Worm (Caenorhabditis elegans) whole organism, young adult: ENCODE measurements around the gene K06A9.3.

Experiments
- C17E4.6 ChIP-seq: fragments of 200-800 bp; sonication (Bioruptor generic); IDR thresholded peaks from 2 replicates; pipeline ENCODE4 v1.3.6; 2022; ENCODE audit warnings: missing genetic modification reagents, missing genetic modification characterization, missing compliant biosample characterization
- F10E7.11 ChIP-seq: sonication (generic microtip); optimal IDR thresholded peaks from 2 replicates; lab custom pipeline; 2017; ENCODE audit warnings: mild to moderate bottlenecking, missing genetic modification characterization, moderate library complexity, missing compliant biosample characterization
- F23B12.7 ChIP-seq: sonication (generic microtip); optimal IDR thresholded peaks from 2 replicates; lab custom pipeline; 2017; ENCODE audit warnings: missing genetic modification characterization, mild to moderate bottlenecking, missing compliant biosample characterization, antibody characterized with exemption, moderate library complexity; ENCODE audit not compliant: insufficient read depth
- F33H1.4 ChIP-seq: fragments of 200-800 bp; sonication (Bioruptor generic); IDR thresholded peaks from 2 replicates; pipeline ENCODE4 v1.3.6; 2022; ENCODE audit warnings: missing genetic modification reagents, missing genetic modification characterization, missing compliant biosample characterization
- K11D2.4 ChIP-seq: fragments of 200-800 bp; sonication (Bioruptor generic); IDR thresholded peaks from 2 replicates; pipeline ENCODE4 v1.3.6; 2022; ENCODE audit warnings: missing genetic modification reagents, missing genetic modification characterization, missing compliant biosample characterization
- T26A5.8 ChIP-seq: sonication (generic microtip); optimal IDR thresholded peaks from 2 replicates; lab custom pipeline; 2016; ENCODE audit warnings: missing genetic modification characterization, missing compliant biosample characterization
- Y95B8A.8 ChIP-seq: fragments of 200-800 bp; sonication (Bioruptor generic); IDR thresholded peaks from 2 replicates; pipeline ENCODE4 v1.3.6; 2022; ENCODE audit warnings: missing genetic modification reagents, missing genetic modification characterization, missing compliant biosample characterization
- athp-1 ChIP-seq: sonication (generic microtip); optimal IDR thresholded peaks from 2 replicates; lab custom pipeline; 2017; ENCODE audit warnings: mild to moderate bottlenecking, missing genetic modification characterization, missing compliant biosample characterization
- attf-5 ChIP-seq: fragments of 200-800 bp; sonication (Bioruptor generic); optimal IDR thresholded peaks from 2 replicates; lab custom pipeline; 2018; ENCODE audit warnings: mild to moderate bottlenecking, missing genetic modification characterization, missing compliant biosample characterization
- attf-6 ChIP-seq: fragments of 200-800 bp; sonication (Bioruptor generic); IDR thresholded peaks from 2 replicates; pipeline ENCODE4 v1.3.6; 2022; ENCODE audit warnings: missing genetic modification reagents, missing genetic modification characterization, missing compliant biosample characterization
- bed-2 ChIP-seq: fragments of 200-800 bp; sonication (Bioruptor generic); IDR thresholded peaks from 2 replicates; pipeline ENCODE4 v1.3.6; 2022; ENCODE audit warnings: missing genetic modification reagents, missing genetic modification characterization, missing compliant biosample characterization
- ccch-3 ChIP-seq: fragments of 200-800 bp; sonication (Bioruptor generic); optimal IDR thresholded peaks from 2 replicates; lab custom pipeline; 2018; ENCODE audit warnings: mild to moderate bottlenecking, missing genetic modification characterization, missing compliant biosample characterization
- ceh-100 ChIP-seq: fragments of 200-800 bp; sonication (Bioruptor generic); IDR thresholded peaks from 2 replicates; pipeline ENCODE4 v1.3.6; 2022; ENCODE audit warnings: missing genetic modification reagents, missing genetic modification characterization, missing compliant biosample characterization
- ceh-58 ChIP-seq: fragments of 200-800 bp; sonication (Bioruptor generic); IDR thresholded peaks from 2 replicates; pipeline ENCODE4 v1.3.6; 2022; ENCODE audit warnings: missing genetic modification characterization, missing compliant biosample characterization
- ceh-91 ChIP-seq: fragments of 200-800 bp; sonication (Bioruptor generic); IDR thresholded peaks from 2 replicates; pipeline ENCODE4 v1.3.6; 2022; ENCODE audit warnings: missing genetic modification reagents, missing genetic modification characterization, missing compliant biosample characterization
- chd-7 ChIP-seq: sonication (generic microtip); optimal IDR thresholded peaks from 2 replicates; lab custom pipeline; 2016; ENCODE audit warnings: mild to moderate bottlenecking, missing genetic modification characterization, moderate library complexity, missing compliant biosample characterization
- die-1 ChIP-seq: sonication (generic microtip); optimal IDR thresholded peaks from 2 replicates; lab custom pipeline; 2016; ENCODE audit warnings: missing genotype, mild to moderate bottlenecking, missing genetic modification characterization, missing compliant biosample characterization
- dox-1 ChIP-seq: fragments of 200-800 bp; sonication (Bioruptor generic); IDR thresholded peaks from 2 replicates; pipeline ENCODE4 v1.3.6; 2022; ENCODE audit warnings: missing genetic modification reagents, missing genetic modification characterization, missing compliant biosample characterization
- dpff-1 ChIP-seq: sonication (generic microtip); optimal IDR thresholded peaks from 2 replicates; lab custom pipeline; 2017; ENCODE audit warnings: mild to moderate bottlenecking, missing genetic modification characterization, missing compliant biosample characterization
- efl-1 ChIP-seq: fragments of 150-350 bp; optimal IDR thresholded peaks from 2 replicates; lab custom pipeline; 2014; ENCODE audit warnings: missing biosample characterization, missing genetic modification reagents, missing genetic modification characterization
- egl-18 ChIP-seq: fragments of 200-800 bp; sonication (Bioruptor generic); IDR thresholded peaks from 2 replicates; pipeline ENCODE4 v1.3.6; 2022; ENCODE audit warnings: missing genetic modification reagents, missing genetic modification characterization, missing compliant biosample characterization
- egl-44 ChIP-seq: fragments of 200-800 bp; sonication (Bioruptor generic); IDR thresholded peaks from 2 replicates; pipeline ENCODE4 v1.3.6; 2022; ENCODE audit warnings: missing genetic modification reagents, missing genetic modification characterization, missing compliant biosample characterization
- ets-4 ChIP-seq: fragments of 200-800 bp; sonication (Bioruptor generic); optimal IDR thresholded peaks from 2 replicates; lab custom pipeline; 2018; ENCODE audit warnings: mild to moderate bottlenecking, missing genetic modification characterization, missing compliant biosample characterization
- him-1 ChIP-seq: sonication (generic microtip); optimal IDR thresholded peaks from 2 replicates; lab custom pipeline; 2016; ENCODE audit warnings: missing genotype, missing genetic modification reagents, missing genetic modification characterization, missing compliant biosample characterization
- hmg-1.2 ChIP-seq: fragments of 200-800 bp; sonication (Bioruptor generic); IDR thresholded peaks from 2 replicates; pipeline ENCODE4 v1.3.6; 2022; ENCODE audit warnings: missing genetic modification reagents, missing genetic modification characterization, missing compliant biosample characterization
- hrde-1 ChIP-seq: sonication (generic microtip); optimal IDR thresholded peaks from 2 replicates; lab custom pipeline; 2016; ENCODE audit warnings: missing genetic modification characterization, mild to moderate bottlenecking, missing compliant biosample characterization, moderate library complexity, missing genotype, missing genetic modification reagents, borderline replicate concordance
- hsf-1 ChIP-seq: fragments of 200-800 bp; sonication (Bioruptor generic); IDR thresholded peaks from 2 replicates; pipeline ENCODE4 v1.3.6; 2022; ENCODE audit warnings: missing genetic modification reagents, missing genetic modification characterization, missing compliant biosample characterization
- lag-1 ChIP-seq: fragments of 200-800 bp; sonication (Bioruptor generic); IDR thresholded peaks from 2 replicates; pipeline ENCODE4 v1.3.6; 2022; ENCODE audit warnings: missing genetic modification reagents, missing genetic modification characterization, missing compliant biosample characterization
- lin-40 ChIP-seq: sonication (generic microtip); optimal IDR thresholded peaks from 2 replicates; lab custom pipeline; 2016; ENCODE audit warnings: missing genetic modification characterization, mild to moderate bottlenecking, missing compliant biosample characterization, missing genotype, missing genetic modification reagents
- lin-54 ChIP-seq: fragments of 200-800 bp; sonication (Bioruptor generic); optimal IDR thresholded peaks from 2 replicates; lab custom pipeline; 2018; ENCODE audit warnings: mild to moderate bottlenecking, missing genetic modification characterization, missing compliant biosample characterization
- lsy-27 ChIP-seq: sonication (generic microtip); optimal IDR thresholded peaks from 2 replicates; lab custom pipeline; 2017; ENCODE audit warnings: missing genetic modification characterization, mild to moderate bottlenecking, missing compliant biosample characterization, antibody characterized with exemption, missing genotype, borderline replicate concordance; ENCODE audit not compliant: insufficient read depth
- madf-3 ChIP-seq: fragments of 200-800 bp; sonication (Bioruptor generic); IDR thresholded peaks from 2 replicates; pipeline ENCODE4 v1.3.6; 2022; ENCODE audit warnings: missing genetic modification reagents, missing genetic modification characterization, missing compliant biosample characterization
- mxl-1 ChIP-seq: sonication (generic microtip); optimal IDR thresholded peaks from 2 replicates; lab custom pipeline; 2016; ENCODE audit warnings: missing genetic modification characterization, missing compliant biosample characterization
- nfya-1 ChIP-seq: sonication (generic microtip); optimal IDR thresholded peaks from 2 replicates; lab custom pipeline; 2017; ENCODE audit warnings: antibody characterized with exemption, missing compliant biosample characterization, missing genetic modification characterization, borderline replicate concordance; ENCODE audit not compliant: insufficient read depth
- nfya-2 ChIP-seq: fragments of 200-800 bp; sonication (Bioruptor generic); IDR thresholded peaks from 2 replicates; pipeline ENCODE4 v1.3.6; 2022; ENCODE audit warnings: missing genetic modification reagents, missing genetic modification characterization, missing compliant biosample characterization
- nhr-90 ChIP-seq: sonication (generic microtip); optimal IDR thresholded peaks from 2 replicates; lab custom pipeline; 2016; ENCODE audit warnings: missing genotype, mild to moderate bottlenecking, missing genetic modification characterization, missing compliant biosample characterization
- pbrm-1 ChIP-seq: fragments of 200-800 bp; sonication (Bioruptor generic); IDR thresholded peaks from 2 replicates; pipeline ENCODE4 v1.3.6; 2022; ENCODE audit warnings: missing genetic modification reagents, missing genetic modification characterization, missing compliant biosample characterization
- pha-4 ChIP-seq: fragments of 150-350 bp; sonication (generic microtip); optimal IDR thresholded peaks from 2 replicates; lab custom pipeline; 2014; ENCODE audit warnings: missing biosample characterization, missing genetic modification reagents, missing genetic modification characterization
- snpc-1.3 ChIP-seq: sonication (generic microtip); optimal IDR thresholded peaks from 2 replicates; lab custom pipeline; 2017; ENCODE audit warnings: missing genetic modification characterization, mild to moderate bottlenecking, missing compliant biosample characterization, antibody characterized with exemption, moderate library complexity, missing genotype, missing genetic modification reagents; ENCODE audit not compliant: insufficient read depth
- somi-1 ChIP-seq: fragments of 200-800 bp; sonication (Bioruptor generic); optimal IDR thresholded peaks from 2 replicates; lab custom pipeline; 2018; ENCODE audit warnings: mild to moderate bottlenecking, missing genetic modification characterization, missing compliant biosample characterization
- sptf-2 ChIP-seq: fragments of 200-800 bp; sonication (Bioruptor generic); optimal IDR thresholded peaks from 2 replicates; lab custom pipeline; 2018; ENCODE audit warnings: mild to moderate bottlenecking, missing genetic modification characterization, missing compliant biosample characterization
- tbx-9 ChIP-seq: sonication (generic microtip); optimal IDR thresholded peaks from 2 replicates; lab custom pipeline; 2016; ENCODE audit warnings: borderline replicate concordance, missing genetic modification characterization, inconsistent platforms, missing compliant biosample characterization
- tlf-1 ChIP-seq: fragments of 200-800 bp; sonication (Bioruptor generic); optimal IDR thresholded peaks from 2 replicates; lab custom pipeline; 2018; ENCODE audit warnings: mild to moderate bottlenecking, missing genetic modification characterization, missing compliant biosample characterization
- unc-130 ChIP-seq: sonication (generic microtip); optimal IDR thresholded peaks from 2 replicates; lab custom pipeline; 2016; ENCODE audit warnings: missing genetic modification reagents, missing genetic modification characterization, missing compliant biosample characterization
- zim-3 ChIP-seq: sonication (generic microtip); optimal IDR thresholded peaks from 2 replicates; lab custom pipeline; 2017; ENCODE audit warnings: mild to moderate bottlenecking, missing genetic modification characterization, moderate library complexity, missing compliant biosample characterization
- ztf-18 ChIP-seq: sonication (generic microtip); optimal IDR thresholded peaks from 2 replicates; lab custom pipeline; 2016; ENCODE audit warnings: missing genotype, mild to moderate bottlenecking, missing genetic modification characterization, missing compliant biosample characterization
- ztf-22 ChIP-seq: fragments of 200-800 bp; sonication (Bioruptor generic); optimal IDR thresholded peaks from 2 replicates; lab custom pipeline; 2018; ENCODE audit warnings: mild to moderate bottlenecking, missing genetic modification characterization, moderate library complexity, missing compliant biosample characterization
- ztf-26 ChIP-seq: sonication (generic microtip); optimal IDR thresholded peaks from 2 replicates; lab custom pipeline; 2017; ENCODE audit warnings: missing genetic modification characterization, missing compliant biosample characterization
- ztf-3 ChIP-seq: fragments of 200-800 bp; sonication (Bioruptor generic); optimal IDR thresholded peaks from 2 replicates; lab custom pipeline; 2018; ENCODE audit warnings: mild to moderate bottlenecking, missing genetic modification characterization, missing compliant biosample characterization

K06A9.3 gene

DNA sequence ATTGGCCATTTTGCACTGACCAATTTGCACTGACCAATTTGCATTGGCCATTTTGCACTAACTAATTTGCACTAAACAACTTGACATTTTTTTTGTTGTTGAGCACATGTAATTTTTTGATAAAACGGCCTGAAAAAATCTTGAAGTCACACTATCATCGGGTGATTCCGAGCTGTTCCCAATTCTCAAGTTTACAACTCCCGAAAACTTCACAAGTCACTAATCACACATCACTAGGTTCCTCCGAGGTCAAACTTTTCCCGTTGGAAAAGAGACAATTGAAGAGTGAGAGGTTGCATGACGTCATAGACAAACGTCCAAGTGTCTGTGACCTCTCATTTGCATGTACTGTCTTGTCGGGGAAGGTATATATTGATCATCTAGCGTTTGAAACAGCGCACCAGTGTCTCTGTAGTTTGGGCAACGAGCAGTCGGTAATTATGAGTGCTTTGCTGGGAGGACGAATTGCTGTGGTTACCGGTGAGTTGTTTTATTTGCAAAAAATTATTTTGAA, 49.0 kb downstream of the K06A9.3 start, which contains the start of the genes D1005.10 and dhs-25 (continued):
- no peak for TF ChIP-seq nfya-2 (GFP tag; lab: Robert Waterston, UW)
- TF ChIP-seq dpff-1 = no peak
- no peak for TF ChIP-seq ceh-91 (GFP tag; lab: Robert Waterston, UW)
- TF ChIP-seq pbrm-1 (GFP tag; lab: Robert Waterston, UW) = no peak
- peak; percentile 13 for TF ChIP-seq nhr-90 (tag; lab: Kevin White, UChicago)
- no peak for TF ChIP-seq madf-3 (GFP tag; lab: Robert Waterston, UW)
- TF ChIP-seq die-1 = no peak
- TF ChIP-seq lin-40 (tag; lab: Kevin White, UChicago) = peak; percentile 73
- no peak for TF ChIP-seq hsf-1 (GFP tag; lab: Robert Waterston, UW)
- TF ChIP-seq zim-3 = no peak
- TF ChIP-seq ceh-100 (GFP tag; lab: Robert Waterston, UW) = peak; percentile 12; the same call in 1 of the 2 replicates
- TF ChIP-seq lag-1 = no peak
- no peak for TF ChIP-seq hrde-1 (tag; lab: Kevin White, UChicago)
- no peak for TF ChIP-seq attf-6 (GFP tag; lab: Robert Waterston, UW)
- TF ChIP-seq hmg-1.2 (GFP tag; lab: Robert Waterston, UW) = peak; percentile 85
- TF ChIP-seq pha-4 (tag; lab: Kevin White, UChicago) = peak; percentile 86
- TF ChIP-seq him-1 = no peak
- TF ChIP-seq K11D2.4 (GFP tag; lab: Robert Waterston, UW) = no peak
- TF ChIP-seq snpc-1.3 = no peak
- no peak for TF ChIP-seq F23B12.7
- TF ChIP-seq ceh-58 = no peak
- no peak for TF ChIP-seq unc-130 (GFP tag; lab: Kevin White, UChicago)
- no peak for TF ChIP-seq ztf-18 (tag; lab: Kevin White, UChicago)
- TF ChIP-seq egl-44 (GFP tag; lab: Robert Waterston, UW) = no peak
- TF ChIP-seq lsy-27 (tag; lab: Kevin White, UChicago) = no peak
- TF ChIP-seq F33H1.4 = no peak
- TF ChIP-seq F10E7.11 (tag; lab: Kevin White, UChicago) = no peak
- no peak for TF ChIP-seq ccch-3 (GFP tag; lab: Kevin White, UChicago)
- TF ChIP-seq attf-5 (GFP tag; lab: Kevin White, UChicago) = no peak
- TF ChIP-seq lin-54 (GFP tag; lab: Kevin White, UChicago) = no peak
- TF ChIP-seq tlf-1 (GFP tag; lab: Kevin White, UChicago) = peak; percentile 55
- TF ChIP-seq nfya-1 (tag; lab: Kevin White, UChicago) = no peak
- no peak for TF ChIP-seq athp-1 (tag; lab: Kevin White, UChicago)
- no peak for TF ChIP-seq C17E4.6 (GFP tag; lab: Robert Waterston, UW)
- no peak for TF ChIP-seq tbx-9
- no peak for TF ChIP-seq mxl-1 (tag; lab: Kevin White, UChicago)
- peak; percentile 52 for TF ChIP-seq somi-1 (GFP tag; lab: Kevin White, UChicago)
- peak; percentile 47 for TF ChIP-seq chd-7
- no peak for TF ChIP-seq egl-18 (GFP tag; lab: Robert Waterston, UW)
- TF ChIP-seq dox-1 (GFP tag; lab: Robert Waterston, UW) = peak; percentile 39; the same call in 1 of the 2 replicates
- no peak for TF ChIP-seq ztf-3 (GFP tag; lab: Kevin White, UChicago)
- no peak for TF ChIP-seq bed-2 (GFP tag; lab: Robert Waterston, UW)
- TF ChIP-seq ztf-22 (GFP tag; lab: Kevin White, UChicago) = peak; percentile 34
- TF ChIP-seq sptf-2 (GFP tag; lab: Kevin White, UChicago) = no peak
- no peak for TF ChIP-seq efl-1
- no peak for TF ChIP-seq ets-4
- TF ChIP-seq ztf-26 (tag; lab: Kevin White, UChicago) = peak; percentile 39
- no peak for TF ChIP-seq Y95B8A.8 (GFP tag; lab: Robert Waterston, UW)
- no peak for TF ChIP-seq T26A5.8
